Worm (Caenorhabditis elegans): ENCODE results near the gene F14F3.5.

Gene F14F3.5

DNA sequence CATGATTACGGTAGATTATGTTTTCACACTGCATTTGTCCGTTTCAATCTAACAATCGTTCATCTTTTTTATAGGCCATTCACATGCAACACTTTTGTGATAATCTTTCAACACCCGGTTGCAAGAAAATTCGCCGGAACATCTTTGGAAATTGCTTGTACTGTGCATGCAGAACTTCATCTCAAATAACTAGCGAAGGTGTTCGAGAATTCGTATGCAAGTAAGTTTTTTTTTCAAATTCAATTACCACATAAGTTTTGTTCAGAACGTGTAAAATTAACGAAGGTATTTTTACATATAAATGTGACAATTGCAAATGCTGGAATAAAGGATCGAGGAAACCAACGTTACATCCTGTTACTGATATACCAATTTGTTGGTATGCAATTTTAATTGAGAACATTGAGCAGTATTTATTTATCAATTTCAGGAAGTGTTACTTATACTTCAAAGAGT lies 43.7 kb downstream of the F14F3.5 start, which contains the start of gene C33D3.3:
C33D3.3 (plus strand) TSS at position 51 of the 456 bp plus-strand sequence.
- TF ChIP-seq tbx-7 (tag; optimal IDR thresholded peaks at IDR 0.05) (no peak), ceh-18 (tag; optimal IDR thresholded peaks at IDR 0.05) (no peak), ahr-1 (tag; optimal IDR thresholded peaks at IDR 0.05) (no peak), lim-6 (tag; optimal IDR thresholded peaks at IDR 0.05) (no peak), pha-4 (tag; optimal IDR thresholded peaks at IDR 0.05) (no peak), gmeb-2 (tag; optimal IDR thresholded peaks at IDR 0.05) (no peak), hlh-8 (tag; optimal IDR thresholded peaks at IDR 0.05) (no peak), ceh-19 (GFP tag; optimal IDR thresholded peaks at IDR 0.05) (no peak), ceh-24 (tag; optimal IDR thresholded peaks at IDR 0.05) (no peak), hlh-15 (tag; optimal IDR thresholded peaks at IDR 0.05) (no peak), pat-9 (tag; optimal IDR thresholded peaks at IDR 0.05) (no peak), npax-4 (tag; optimal IDR thresholded peaks at IDR 0.05) (no peak), pax-1 (tag; optimal IDR thresholded peaks at IDR 0.05) (no peak), fax-1 (tag; optimal IDR thresholded peaks at IDR 0.05) (no peak), ztf-16 (tag; optimal IDR thresholded peaks at IDR 0.05) (no peak), elt-4 (tag; optimal IDR thresholded peaks at IDR 0.05) (no peak)

DNA sequence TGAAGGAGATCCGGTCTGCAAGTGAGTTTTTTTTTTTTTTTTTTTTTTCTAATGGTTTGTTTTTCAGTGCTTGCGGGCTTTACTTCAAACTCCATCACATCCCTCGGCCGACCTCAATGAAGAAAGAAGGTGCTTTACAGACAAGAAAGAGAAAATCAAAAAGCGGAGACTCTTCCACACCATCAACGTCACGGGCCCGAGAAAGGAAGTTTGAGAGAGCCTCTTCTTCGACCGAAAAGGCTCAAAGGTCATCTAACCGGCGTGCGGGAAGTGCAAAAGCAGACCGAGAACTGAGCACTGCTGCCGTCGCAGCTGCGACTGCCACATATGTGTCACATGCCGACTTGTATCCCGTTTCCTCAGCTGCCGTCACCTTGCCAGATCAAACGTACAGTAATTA lies 46.8 kb downstream of the F14F3.5 start:
- TF ChIP-seq ceh-18 (tag; optimal IDR thresholded peaks at IDR 0.05): no peak
- no peak for TF ChIP-seq sox-2 (GFP tag; IDR thresholded peaks at IDR 0.05)
- no peak for TF ChIP-seq hlh-8 (tag; optimal IDR thresholded peaks at IDR 0.05)
- TF ChIP-seq unc-86 (tag; optimal IDR thresholded peaks at IDR 0.05): no peak
- TF ChIP-seq ceh-24 (tag; optimal IDR thresholded peaks at IDR 0.05): no peak
- no peak for TF ChIP-seq hlh-13 (GFP tag; optimal IDR thresholded peaks at IDR 0.05)
- no peak for TF ChIP-seq ceh-31 (tag; optimal IDR thresholded peaks at IDR 0.05)
- TF ChIP-seq K09A11.1 (tag; optimal IDR thresholded peaks at IDR 0.05; ENCODE audit: insufficient read depth): no peak
- TF ChIP-seq nfya-1 (tag; optimal IDR thresholded peaks at IDR 0.05): no peak

DNA sequence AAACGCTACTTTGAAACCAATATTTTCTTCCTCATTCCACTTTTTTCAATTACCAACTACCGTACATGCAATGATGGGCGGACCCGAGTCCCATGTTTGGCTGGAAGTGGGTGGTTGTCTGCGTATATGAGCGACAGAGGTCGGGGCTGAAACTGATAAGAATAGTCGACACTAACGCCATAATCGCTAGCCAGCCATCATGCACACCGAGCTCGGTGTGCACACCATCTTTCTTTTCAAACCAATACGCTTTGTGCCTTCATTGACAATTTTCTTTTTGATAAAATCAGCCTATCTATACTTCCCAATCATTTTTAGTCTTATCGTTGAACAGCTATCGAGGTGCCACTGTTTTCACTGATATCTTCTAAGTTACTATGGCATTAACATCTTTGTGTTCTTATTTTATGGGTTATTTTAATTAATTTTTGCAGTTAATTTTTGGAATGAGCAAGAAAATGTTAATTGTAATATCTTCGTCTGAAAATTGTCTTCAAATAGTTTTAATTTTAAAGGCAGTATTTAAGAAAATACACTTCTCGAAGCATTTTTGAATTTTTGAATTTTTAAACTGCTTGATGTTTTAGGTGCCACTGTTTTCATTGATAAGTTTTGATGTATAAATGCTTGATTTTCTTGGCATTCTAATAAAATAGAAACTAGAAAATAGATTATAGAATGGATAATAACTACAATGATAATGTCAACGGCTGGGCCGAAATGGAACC lies 48.3 kb downstream of the F14F3.5 start, which contains the start of gene elt-2:
elt-2 (plus strand) TSS at position 678 of the 728 bp plus-strand sequence.
- TF ChIP-seq ahr-1 (tag; optimal IDR thresholded peaks at IDR 0.05): no peak
- peak; percentile 3 for TF ChIP-seq pqm-1 (tag; optimal IDR thresholded peaks at IDR 0.05)

DNA sequence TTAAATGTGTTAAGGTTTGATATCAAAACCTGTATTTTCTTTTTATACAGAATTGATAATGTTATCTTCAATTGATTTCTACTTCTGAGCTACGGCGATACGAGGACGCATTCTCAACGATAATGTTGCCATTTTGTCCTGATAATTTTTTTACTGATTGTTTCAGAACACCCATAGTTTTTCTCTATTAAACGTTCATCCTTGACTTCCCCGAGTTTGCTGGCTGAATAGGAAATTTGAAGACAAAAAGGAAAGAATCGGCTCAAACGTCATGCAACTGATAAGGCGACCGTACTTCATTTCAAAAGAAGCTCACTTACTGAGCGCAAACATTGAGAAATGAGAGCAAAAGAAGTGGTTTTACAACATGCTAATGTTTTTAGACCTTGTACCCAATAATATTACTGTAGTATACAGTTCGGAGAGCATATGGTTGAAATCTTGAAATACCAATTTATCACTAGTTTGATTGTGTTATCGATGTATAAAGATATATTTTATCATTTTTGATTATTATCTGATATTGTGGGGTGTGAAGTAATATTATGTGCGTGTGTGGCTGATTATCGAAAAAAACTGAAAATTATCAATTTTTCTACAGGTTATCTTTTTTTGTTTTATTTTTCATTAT lies 49.8 kb downstream of the F14F3.5 start:
- TF ChIP-seq T23F11.4 (GFP tag; optimal IDR thresholded peaks at IDR 0.05): no peak
- no peak for TF ChIP-seq ceh-18 (tag; optimal IDR thresholded peaks at IDR 0.05)
- no peak for TF ChIP-seq fkh-10 (GFP tag; optimal IDR thresholded peaks at IDR 0.05)
- no peak for TF ChIP-seq ceh-6 (GFP tag; optimal IDR thresholded peaks at IDR 0.05)
- no peak for TF ChIP-seq unc-55 (GFP tag; optimal IDR thresholded peaks at IDR 0.05)
- TF ChIP-seq madf-2 (tag; optimal IDR thresholded peaks at IDR 0.05): no peak
